Worm (Caenorhabditis elegans) whole organism, L3 larva: ENCODE measurements around the gene wrt-10.

Experiments used
- ceh-28 ChIP-seq: fragments of 150-350 bp; optimal IDR thresholded peaks from 2 replicates; lab custom pipeline; 2014; ENCODE audit warnings: missing biosample characterization, missing genetic modification reagents, missing genetic modification characterization
- elt-1 ChIP-seq: fragments of 150-350 bp; optimal IDR thresholded peaks from 2 replicates; lab custom pipeline; 2014; ENCODE audit warnings: missing biosample characterization, missing genetic modification characterization
- elt-3 ChIP-seq, 3 experiments: fragments of 150-350 bp in 1 of 3; sonication (generic microtip) in 2 of 3; optimal IDR thresholded peaks; 2 replicates in 2 of 3; 4 replicates in 1 of 3; lab custom pipeline; 2014 to 2017; ENCODE audit warnings: missing biosample characterization in 3 of 3, missing genetic modification characterization in 3 of 3
- eor-1 ChIP-seq, 2 experiments: fragments of 150-350 bp; optimal IDR thresholded peaks; 2 replicates each; lab custom pipeline; 2014 to 2018; ENCODE audit warnings: missing biosample characterization in 2 of 2, missing genetic modification characterization in 2 of 2
- fkh-10 ChIP-seq: sonication (generic microtip); optimal IDR thresholded peaks from 2 replicates; lab custom pipeline; 2017; ENCODE audit warnings: missing biosample characterization, missing genetic modification reagents, missing genetic modification characterization
- lin-15B ChIP-seq: fragments of 150-350 bp; optimal IDR thresholded peaks from 2 replicates; lab custom pipeline; 2014; ENCODE audit warnings: missing biosample characterization, missing genetic modification characterization
- mdl-1 ChIP-seq: fragments of 150-350 bp; optimal IDR thresholded peaks from 2 replicates; lab custom pipeline; 2014; ENCODE audit warnings: missing biosample characterization, missing genetic modification characterization
- nhr-43 ChIP-seq: sonication (generic microtip); optimal IDR thresholded peaks from 2 replicates; lab custom pipeline; 2016; ENCODE audit warnings: mild to moderate bottlenecking, missing genetic modification characterization, missing compliant biosample characterization; ENCODE audit not compliant: poor library complexity, severe bottlenecking
- snpc-4 ChIP-seq: fragments of 150-350 bp; optimal IDR thresholded peaks from 2 replicates; lab custom pipeline; 2014; ENCODE audit warnings: missing biosample characterization, missing genetic modification characterization
- unc-39 ChIP-seq: sonication (generic microtip); optimal IDR thresholded peaks from 4 replicates; lab custom pipeline; 2017; ENCODE audit warnings: missing biosample characterization, missing genetic modification characterization
- ztf-11 ChIP-seq: fragments of 150-350 bp; optimal IDR thresholded peaks from 2 replicates; lab custom pipeline; 2014; ENCODE audit warnings: missing biosample characterization, missing genetic modification characterization

DNA sequence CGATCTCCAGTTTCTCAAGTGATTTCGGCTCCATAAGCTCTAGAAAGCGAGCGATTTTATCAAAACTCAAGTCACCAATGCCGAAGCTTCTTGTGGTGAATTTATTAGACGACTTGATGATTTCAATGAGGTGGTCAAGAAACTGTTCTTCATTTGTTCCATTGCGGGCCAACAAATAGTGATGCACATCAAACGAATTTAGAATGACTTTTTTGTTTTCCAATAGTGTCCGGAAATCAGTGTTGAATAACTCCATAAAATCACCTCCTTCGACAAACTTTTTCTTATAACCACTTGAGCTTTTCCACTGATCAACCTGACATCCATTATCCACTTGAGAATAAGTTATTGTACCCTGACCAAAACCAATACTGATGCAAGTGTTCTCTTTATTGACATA lies 12.9 kb upstream of the wrt-10 start:
- TF ChIP-seq unc-39 (tag; lab: Kevin White, UChicago) (no peak), mdl-1 (no peak), lin-15B (tag; lab: Kevin White, UChicago) (no peak), elt-3 (tag; optimal IDR thresholded peaks at IDR 0.05; lab: Kevin White, UChicago) (no peak), fkh-10 (no peak), ceh-28 (tag; lab: Kevin White, UChicago) (no peak), snpc-4 (no peak), elt-1 (no peak), ztf-11 (tag; lab: Kevin White, UChicago) (no peak), eor-1 (tag; optimal IDR thresholded peaks at IDR 0.05; lab: Kevin White, UChicago) (no peak), nhr-43 (tag; lab: Kevin White, UChicago) (no peak)
